Worm (Caenorhabditis elegans): ENCODE data around the gene gldi-11.
"Not testable (repeated sequence)": the region's sequence is repeated elsewhere in the genome, so short reads cannot be mapped to it uniquely, and the experiment has no call there.

DNA sequence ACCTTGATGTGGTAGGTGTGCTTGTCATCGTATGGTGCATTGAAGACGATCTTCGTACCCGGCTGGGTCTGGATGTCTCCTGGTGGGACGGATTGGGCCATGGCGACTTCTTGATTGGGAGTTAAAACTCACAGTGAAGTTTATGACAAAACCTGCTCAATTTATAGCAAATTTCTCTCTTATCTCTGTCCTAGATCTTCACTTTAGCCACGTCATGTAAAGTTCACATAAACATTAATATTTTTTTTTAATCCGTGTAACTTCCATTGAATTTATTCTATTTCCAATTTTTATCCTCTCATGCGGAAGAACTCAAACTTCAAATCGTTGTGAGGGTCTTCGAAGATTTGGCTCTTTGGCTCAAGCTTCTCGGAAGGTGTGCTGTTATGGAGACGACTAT is 29.1 kb downstream of the gldi-11 start, which contains the start of gene msp-31:
- TF ChIP-seq flt-1 (GFP tag; IDR thresholded peaks at IDR 0.05); klf-2 (GFP tag; conservative IDR thresholded peaks at IDR 0.05); T22C8.4 (GFP tag; IDR thresholded peaks at IDR 0.05); med-1 (GFP tag; optimal IDR thresholded peaks at IDR 0.05; ENCODE audit: insufficient read depth): not testable (repeated sequence)

Data from whole organism, midembryonic.